Worm (Caenorhabditis elegans) whole organism, L1 larva: Measurements from ENCODE around the gene D2023.6.

Experiments used
- C04F5.9 ChIP-seq: sonication (generic microtip); optimal IDR thresholded peaks from 2 replicates; lab custom pipeline; 2016; ENCODE audit warnings: missing genetic modification characterization, missing compliant biosample characterization
- C34B4.2 ChIP-seq: sonication (generic microtip); optimal IDR thresholded peaks from 2 replicates; lab custom pipeline; 2017; ENCODE audit warnings: mild to moderate bottlenecking, missing genetic modification characterization, missing compliant biosample characterization
- Y116A8C.19 ChIP-seq: sonication (generic microtip); optimal IDR thresholded peaks from 2 replicates; lab custom pipeline; 2016; ENCODE audit warnings: missing compliant biosample characterization, missing genetic modification characterization, borderline replicate concordance
- aha-1 ChIP-seq: fragments of 150-350 bp; optimal IDR thresholded peaks from 2 replicates; lab custom pipeline; 2014; ENCODE audit warnings: missing biosample characterization, missing genetic modification characterization
- ama-1 ChIP-seq: fragments of 150-350 bp; optimal IDR thresholded peaks from 2 replicates; lab custom pipeline; 2014
- ceh-63 ChIP-seq: fragments of 200-800 bp; sonication (Bioruptor generic); optimal IDR thresholded peaks from 2 replicates; lab custom pipeline; 2018; ENCODE audit warnings: mild to moderate bottlenecking, missing genetic modification characterization, missing compliant biosample characterization
- ceh-82 ChIP-seq, 3 experiments: fragments of 150-350 bp in 1 of 3; sonication (generic microtip) in 2 of 3; optimal IDR thresholded peaks; 2 replicates each; lab custom pipeline; 2014 to 2017; ENCODE audit warnings: missing biosample characterization in 3 of 3, missing genetic modification characterization in 3 of 3
- ceh-90 ChIP-seq: sonication (generic microtip); optimal IDR thresholded peaks from 2 replicates; lab custom pipeline; 2016; ENCODE audit warnings: missing genetic modification characterization, missing compliant biosample characterization
- ces-1 ChIP-seq: fragments of 150-350 bp; optimal IDR thresholded peaks from 2 replicates; lab custom pipeline; 2014; ENCODE audit warnings: missing biosample characterization, missing genetic modification reagents, missing genetic modification characterization
- dpl-1 ChIP-seq, 3 experiments: fragments of 150-350 bp in 2 of 3; sonication (generic microtip) in 1 of 3; optimal IDR thresholded peaks; 2 replicates each; lab custom pipeline; 2014 to 2017; ENCODE audit warnings: missing biosample characterization in 3 of 3, missing genetic modification characterization in 3 of 3, missing genetic modification reagents in 3 of 3
- dsc-1 ChIP-seq: sonication (generic microtip); optimal IDR thresholded peaks from 2 replicates; lab custom pipeline; 2016; ENCODE audit warnings: mild to moderate bottlenecking, missing genetic modification characterization, missing compliant biosample characterization
- efl-1 ChIP-seq, 4 experiments: fragments of 150-350 bp; optimal IDR thresholded peaks in 3 of 4; peaks in 1 of 4; 1 replicate in 1 of 4; 2 replicates in 3 of 4; lab custom pipeline; 2014; ENCODE audit warnings: missing biosample characterization in 2 of 4, missing genetic modification characterization in 2 of 4, missing genetic modification reagents in 2 of 4
- egl-13 ChIP-seq: sonication (generic microtip); optimal IDR thresholded peaks from 2 replicates; lab custom pipeline; 2016; ENCODE audit warnings: missing genotype, missing genetic modification reagents, missing genetic modification characterization, missing compliant biosample characterization
- egl-27 ChIP-seq, 2 experiments: fragments of 150-350 bp in 1 of 2; sonication (generic microtip); optimal IDR thresholded peaks; 3 replicates each; lab custom pipeline; 2017 to 2018; ENCODE audit warnings: missing biosample characterization in 2 of 2, missing genetic modification characterization in 2 of 2, missing genetic modification reagents in 2 of 2
- elt-3 ChIP-seq, 6 experiments: fragments of 150-350 bp in 1 of 6; sonication (generic microtip); optimal IDR thresholded peaks; 2 replicates each; lab custom pipeline; 2017 to 2018; ENCODE audit warnings: missing biosample characterization in 6 of 6, missing genetic modification characterization in 6 of 6, inconsistent platforms in 1 of 6
- ets-5 ChIP-seq: fragments of 200-800 bp; sonication (Bioruptor generic); IDR thresholded peaks from 2 replicates; pipeline ENCODE4 v1.3.6; 2022; ENCODE audit warnings: missing genetic modification characterization, missing compliant biosample characterization
- fkh-10 ChIP-seq: sonication (generic microtip); optimal IDR thresholded peaks from 2 replicates; lab custom pipeline; 2017; ENCODE audit warnings: missing biosample characterization, missing genetic modification reagents, missing genetic modification characterization
- fkh-4 ChIP-seq: sonication (generic microtip); optimal IDR thresholded peaks from 2 replicates; lab custom pipeline; 2016; ENCODE audit warnings: missing compliant biosample characterization, missing genetic modification characterization, borderline replicate concordance
- fkh-8 ChIP-seq: sonication (generic microtip); optimal IDR thresholded peaks from 2 replicates; lab custom pipeline; 2016; ENCODE audit warnings: mild to moderate bottlenecking, missing genetic modification characterization, missing compliant biosample characterization
- fos-1 ChIP-seq: fragments of 150-350 bp; optimal IDR thresholded peaks from 2 replicates; lab custom pipeline; 2014; ENCODE audit warnings: missing biosample characterization, missing genetic modification characterization
- hlh-17 ChIP-seq: fragments of 200-800 bp; sonication (Bioruptor generic); optimal IDR thresholded peaks from 2 replicates; lab custom pipeline; 2018; ENCODE audit warnings: missing genetic modification characterization, mild to moderate bottlenecking, missing compliant biosample characterization, moderate library complexity, borderline replicate concordance
- hlh-4 ChIP-seq: sonication (generic microtip); optimal IDR thresholded peaks from 2 replicates; lab custom pipeline; 2016; ENCODE audit warnings: mild to moderate bottlenecking, missing genetic modification characterization, missing compliant biosample characterization
- irx-1 ChIP-seq: sonication (generic microtip); optimal IDR thresholded peaks from 2 replicates; lab custom pipeline; 2016; ENCODE audit warnings: missing genetic modification characterization, missing compliant biosample characterization
- isw-1 ChIP-seq: fragments of 200-800 bp; sonication (Bioruptor generic); IDR thresholded peaks from 2 replicates; pipeline ENCODE4 v1.3.6; 2022; ENCODE audit warnings: missing genetic modification characterization, missing compliant biosample characterization
- lin-13 ChIP-seq: fragments of 150-350 bp; optimal IDR thresholded peaks from 2 replicates; lab custom pipeline; 2014; ENCODE audit warnings: missing biosample characterization, missing genetic modification reagents, missing genetic modification characterization
- lin-14 ChIP-seq: fragments of 200-800 bp; sonication (Bioruptor generic); optimal IDR thresholded peaks from 2 replicates; lab custom pipeline; 2018; ENCODE audit warnings: mild to moderate bottlenecking, missing genetic modification characterization, moderate library complexity, missing compliant biosample characterization
- lin-39 ChIP-seq: fragments of 150-350 bp; optimal IDR thresholded peaks from 2 replicates; lab custom pipeline; 2014; ENCODE audit warnings: missing biosample characterization, missing genetic modification reagents, missing genetic modification characterization
- lir-3 ChIP-seq: sonication (generic microtip); optimal IDR thresholded peaks from 2 replicates; lab custom pipeline; 2016; ENCODE audit warnings: mild to moderate bottlenecking, missing genetic modification characterization, moderate library complexity, missing compliant biosample characterization; ENCODE audit not compliant: poor library complexity
- lsy-2 ChIP-seq, 2 experiments: fragments of 150-350 bp; optimal IDR thresholded peaks; 2 replicates each; lab custom pipeline; 2014; ENCODE audit warnings: missing biosample characterization in 2 of 2, missing genetic modification characterization in 2 of 2
- mab-9 ChIP-seq: fragments of 200-800 bp; sonication (Bioruptor generic); IDR thresholded peaks from 2 replicates; pipeline ENCODE4 v1.3.6; 2022; ENCODE audit warnings: missing genetic modification reagents, missing genetic modification characterization, missing compliant biosample characterization
- mef-2 ChIP-seq: fragments of 150-350 bp; optimal IDR thresholded peaks from 2 replicates; lab custom pipeline; 2014; ENCODE audit warnings: missing biosample characterization, missing genetic modification characterization
- mep-1 ChIP-seq: fragments of 150-350 bp; optimal IDR thresholded peaks from 2 replicates; lab custom pipeline; 2014; ENCODE audit warnings: missing biosample characterization, missing genetic modification characterization
- nhr-19 ChIP-seq: fragments of 200-800 bp; sonication (Bioruptor generic); conservative IDR thresholded peaks from 2 replicates; pipeline ENCODE4 v1.3.6; 2022; ENCODE audit warnings: missing genetic modification characterization, missing compliant biosample characterization
- nhr-20 ChIP-seq: sonication (generic microtip); optimal IDR thresholded peaks from 2 replicates; lab custom pipeline; 2016; ENCODE audit warnings: mild to moderate bottlenecking, missing genetic modification characterization, missing compliant biosample characterization
- nhr-71 ChIP-seq: sonication (generic microtip); optimal IDR thresholded peaks from 2 replicates; lab custom pipeline; 2016; ENCODE audit warnings: mild to moderate bottlenecking, missing genetic modification characterization, moderate library complexity, missing compliant biosample characterization
- nhr-76 ChIP-seq: sonication (generic microtip); optimal IDR thresholded peaks from 2 replicates; lab custom pipeline; 2017; ENCODE audit warnings: missing biosample characterization, missing genetic modification characterization
- nhr-90 ChIP-seq: sonication (generic microtip); optimal IDR thresholded peaks from 2 replicates; lab custom pipeline; 2016; ENCODE audit warnings: mild to moderate bottlenecking, missing genetic modification characterization, missing compliant biosample characterization; ENCODE audit not compliant: poor library complexity
- pqm-1 ChIP-seq: sonication (generic microtip); optimal IDR thresholded peaks from 3 replicates; lab custom pipeline; 2017; ENCODE audit warnings: missing biosample characterization, missing genetic modification characterization
- rnt-1 ChIP-seq: sonication (generic microtip); optimal IDR thresholded peaks from 2 replicates; lab custom pipeline; 2016; ENCODE audit warnings: mild to moderate bottlenecking, missing genetic modification characterization, moderate library complexity, missing compliant biosample characterization
- snpc-4 ChIP-seq: fragments of 150-350 bp; optimal IDR thresholded peaks from 2 replicates; lab custom pipeline; 2014; ENCODE audit warnings: missing biosample characterization, missing genetic modification characterization
- sup-37 ChIP-seq: fragments of 200-800 bp; sonication (Bioruptor generic); optimal IDR thresholded peaks from 2 replicates; lab custom pipeline; 2018; ENCODE audit warnings: mild to moderate bottlenecking, missing genetic modification characterization, missing compliant biosample characterization
- tbx-2 ChIP-seq: sonication (generic microtip); optimal IDR thresholded peaks from 2 replicates; lab custom pipeline; 2016; ENCODE audit warnings: missing genetic modification characterization, missing compliant biosample characterization
- tlp-1 ChIP-seq: fragments of 150-350 bp; optimal IDR thresholded peaks from 2 replicates; lab custom pipeline; 2014; ENCODE audit warnings: missing biosample characterization, missing genetic modification characterization
- unc-62 ChIP-seq: fragments of 150-350 bp; optimal IDR thresholded peaks from 2 replicates; lab custom pipeline; 2014; ENCODE audit warnings: missing biosample characterization, missing genetic modification reagents, missing genetic modification characterization
- unc-86 ChIP-seq: sonication (generic microtip); optimal IDR thresholded peaks from 2 replicates; lab custom pipeline; 2016; ENCODE audit warnings: missing genetic modification characterization, missing compliant biosample characterization
- unc-98 ChIP-seq: fragments of 200-800 bp; sonication (Bioruptor generic); IDR thresholded peaks from 2 replicates; pipeline ENCODE4 v1.3.6; 2022; ENCODE audit warnings: missing genetic modification characterization, missing compliant biosample characterization
- xbp-1 ChIP-seq: sonication (generic microtip); optimal IDR thresholded peaks from 2 replicates; lab custom pipeline; 2016; ENCODE audit warnings: missing genetic modification characterization, missing compliant biosample characterization
- zag-1 ChIP-seq: fragments of 150-350 bp; optimal IDR thresholded peaks from 2 replicates; lab custom pipeline; 2014; ENCODE audit warnings: missing biosample characterization, missing genetic modification characterization
- zip-4 ChIP-seq: fragments of 200-800 bp; sonication (Bioruptor generic); optimal IDR thresholded peaks from 2 replicates; lab custom pipeline; 2018; ENCODE audit warnings: mild to moderate bottlenecking, missing genetic modification characterization, moderate library complexity, missing compliant biosample characterization
- ztf-11 ChIP-seq, 2 experiments: sonication (generic microtip); optimal IDR thresholded peaks; 2 replicates each; lab custom pipeline; 2016 to 2017; ENCODE audit warnings: missing genetic modification characterization in 2 of 2, missing biosample characterization in 1 of 2, missing compliant biosample characterization in 1 of 2

D2023.6 gene

DNA sequence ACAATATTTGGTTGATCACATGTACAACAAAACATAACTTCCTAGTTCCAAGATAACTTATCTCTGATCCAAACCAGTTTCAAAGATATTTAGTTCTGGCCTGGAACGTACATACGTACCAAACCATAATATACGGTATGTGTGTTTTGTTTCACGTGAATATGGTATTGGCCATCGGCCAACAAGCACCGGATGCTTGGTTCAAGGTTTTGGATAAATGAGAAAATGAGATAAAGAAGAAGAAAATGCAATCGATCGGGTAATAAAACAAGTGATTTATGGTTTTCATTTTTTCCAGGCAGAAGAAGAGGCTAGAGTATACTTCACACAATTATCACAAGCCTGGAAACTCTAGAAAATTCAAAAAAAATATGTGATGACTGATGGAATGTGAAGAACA is 31.8 kb upstream of the D2023.6 start (continued):
- no peak for TF ChIP-seq efl-1 (optimal IDR thresholded peaks at IDR 0.05; lab: Kevin White, UChicago)
- TF ChIP-seq efl-1 (GFP tag; optimal IDR thresholded peaks at IDR 0.05 in 1 of 2; lab: Kevin White, UChicago), result no peak
- TF ChIP-seq sup-37 (GFP tag; lab: Kevin White, UChicago), result no peak
- no peak for TF ChIP-seq ztf-11 (tag; optimal IDR thresholded peaks at IDR 0.05; lab: Kevin White, UChicago)
- no peak for TF ChIP-seq C34B4.2 (tag; lab: Kevin White, UChicago)
- no peak for TF ChIP-seq unc-98 (GFP tag; lab: Robert Waterston, UW)
- TF ChIP-seq tbx-2 (tag; lab: Kevin White, UChicago), result peak; percentile 13
- no peak for TF ChIP-seq egl-27 (tag; optimal IDR thresholded peaks at IDR 0.05; lab: Kevin White, UChicago)
- no peak for TF ChIP-seq hlh-4 (tag; lab: Kevin White, UChicago)
- TF ChIP-seq lir-3 (tag; lab: Kevin White, UChicago), result no peak
- no peak for TF ChIP-seq fos-1
- no peak for TF ChIP-seq snpc-4 (tag; lab: Kevin White, UChicago)
- no peak for TF ChIP-seq egl-13 (tag; lab: Kevin White, UChicago)
- no peak for TF ChIP-seq ceh-90
- no peak for TF ChIP-seq ces-1 (GFP tag; lab: Kevin White, UChicago)
- peak; percentile 68 for TF ChIP-seq nhr-71
- no peak for TF ChIP-seq pqm-1 (tag; lab: Kevin White, UChicago)
- no peak for TF ChIP-seq rnt-1 (tag; lab: Kevin White, UChicago)
- TF ChIP-seq tlp-1 (tag; lab: Kevin White, UChicago), result no peak
- no peak for TF ChIP-seq isw-1 (GFP tag; lab: Robert Waterston, UW)
- no peak for TF ChIP-seq dsc-1 (tag; lab: Kevin White, UChicago)
- TF ChIP-seq ceh-82 (tag; optimal IDR thresholded peaks at IDR 0.05; lab: Kevin White, UChicago), result no peak
- no peak for TF ChIP-seq dpl-1 (GFP tag; optimal IDR thresholded peaks at IDR 0.05; lab: Kevin White, UChicago)
- peak; percentile 76 for TF ChIP-seq nhr-20 (tag; lab: Kevin White, UChicago)
- peak; percentile 51 for TF ChIP-seq lin-14 (GFP tag; lab: Kevin White, UChicago)
- no peak for TF ChIP-seq mep-1 (tag; lab: Kevin White, UChicago)
- TF ChIP-seq mab-9 (GFP tag; lab: Robert Waterston, UW), result no peak
- TF ChIP-seq fkh-8 (tag; lab: Kevin White, UChicago), result no peak
- no peak for TF ChIP-seq unc-62
- peak in 2 of 6 experiments; percentile 75 to 87 for TF ChIP-seq elt-3 (tag; optimal IDR thresholded peaks at IDR 0.05; lab: Kevin White, UChicago)
- no peak for TF ChIP-seq C04F5.9 (tag; lab: Kevin White, UChicago)
- TF ChIP-seq zip-4 (GFP tag; lab: Kevin White, UChicago), result no peak
- TF ChIP-seq fkh-4, result no peak
- no peak for TF ChIP-seq irx-1
- peak; percentile 38 for TF ChIP-seq nhr-19
- no peak for TF ChIP-seq mef-2 (tag; lab: Kevin White, UChicago)
- peak in 1 of 2 experiments; percentile 11 for TF ChIP-seq lsy-2 (tag; optimal IDR thresholded peaks at IDR 0.05; lab: Kevin White, UChicago)
- TF ChIP-seq zag-1 (tag; lab: Kevin White, UChicago), result no peak
- TF ChIP-seq nhr-76 (tag; lab: Kevin White, UChicago), result no peak
- no peak for TF ChIP-seq hlh-17
- TF ChIP-seq nhr-90 (tag; lab: Kevin White, UChicago), result peak; percentile 43
- no peak for TF ChIP-seq Y116A8C.19 (tag; lab: Kevin White, UChicago)
- no peak for TF ChIP-seq ceh-63 (GFP tag; lab: Kevin White, UChicago)
- TF ChIP-seq ets-5 (GFP tag; lab: Robert Waterston, UW), result no peak
- TF ChIP-seq lin-39 (tag; lab: Kevin White, UChicago), result no peak
- no peak for TF ChIP-seq fkh-10 (GFP tag; lab: Kevin White, UChicago)
- TF ChIP-seq lin-13, result no peak
- TF ChIP-seq unc-86 (tag; lab: Kevin White, UChicago), result no peak
- TF ChIP-seq xbp-1, result no peak
- TF ChIP-seq ama-1 (lab: Kevin White, UChicago), result no peak
- no peak for TF ChIP-seq aha-1 (tag; lab: Kevin White, UChicago)
